Fruit fly (Drosophila melanogaster): ENCODE measurements around the gene CG14570.

CG14570 gene

DNA sequence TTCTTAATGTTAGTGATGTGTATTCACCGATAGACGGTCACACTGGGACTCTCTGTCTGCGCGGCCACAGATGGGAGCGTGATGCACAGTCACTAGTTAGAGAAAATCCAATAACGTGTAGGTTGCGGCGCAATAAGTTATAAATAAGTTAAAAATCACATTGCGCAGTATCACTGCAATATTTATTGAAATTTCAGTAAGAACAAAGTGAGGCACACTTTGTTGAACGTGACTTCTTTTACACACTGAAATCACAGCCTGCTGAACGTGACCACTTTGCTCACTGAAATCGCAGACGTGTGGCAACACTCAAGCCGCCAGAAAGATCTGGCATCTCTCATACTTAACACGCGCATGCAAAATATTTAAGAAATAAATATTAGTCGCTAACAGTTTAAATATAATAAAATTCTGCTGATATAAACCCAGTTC, 1.6 kb downstream of the CG14570 start, which contains the start of the genes CG11247 and Polr2H:
TSS of gene CG11247 (minus strand) at position 191 of the 432 bp plus-strand sequence.
TSS of gene Polr2H (plus strand) at position 317 of the 432 bp plus-strand sequence.
- peak; percentile 64 for TF ChIP-seq CG7045 (GFP tag; optimal IDR thresholded peaks at IDR 0.05)
- TF ChIP-seq bab1 (GFP tag; optimal IDR thresholded peaks at IDR 0.05) = peak; percentile 87
- peak; percentile 56 for TF ChIP-seq CG11617 (GFP tag; optimal IDR thresholded peaks at IDR 0.05)
- peak; percentile 65 for TF ChIP-seq CG14711 (tag; optimal IDR thresholded peaks at IDR 0.05)
- peak; percentile 86 for TF ChIP-seq Hr96 (GFP tag; optimal IDR thresholded peaks at IDR 0.05)
- peak; percentile 27 for TF ChIP-seq CG12768 (GFP tag; optimal IDR thresholded peaks at IDR 0.05)
- TF ChIP-seq CG7101 (tag; optimal IDR thresholded peaks at IDR 0.05) = peak; percentile 75
- peak; percentile 15 for TF ChIP-seq ovo (GFP tag; optimal IDR thresholded peaks at IDR 0.05)
- TF ChIP-seq kay (GFP tag; ENCODE audit: borderline replicate concordance) = peak; percentile 27
- TF ChIP-seq toe (GFP tag; optimal IDR thresholded peaks at IDR 0.05) = peak; percentile 92
- no peak for TF ChIP-seq cnc (optimal IDR thresholded peaks at IDR 0.05)
- TF ChIP-seq Mnt (GFP tag; optimal IDR thresholded peaks at IDR 0.05) = peak; percentile 83
- TF ChIP-seq CG1620 (GFP tag; optimal IDR thresholded peaks at IDR 0.05) = peak; percentile 84
- peak; percentile 41 for TF ChIP-seq Crg-1 (GFP tag; optimal IDR thresholded peaks at IDR 0.05)
- TF ChIP-seq tj (GFP tag; optimal IDR thresholded peaks at IDR 0.05) = peak; percentile 45
- TF ChIP-seq cic (GFP tag; optimal IDR thresholded peaks at IDR 0.05) = no peak
- peak; percentile 84 for TF ChIP-seq CG5204 (GFP tag; optimal IDR thresholded peaks at IDR 0.05)
- TF ChIP-seq Clk (GFP tag; optimal IDR thresholded peaks at IDR 0.05) = peak; percentile 76
- TF ChIP-seq pad (GFP tag; optimal IDR thresholded peaks at IDR 0.05) = peak; percentile 42
- peak; percentile 34 for TF ChIP-seq CG33017 (tag; optimal IDR thresholded peaks at IDR 0.05)

DNA sequence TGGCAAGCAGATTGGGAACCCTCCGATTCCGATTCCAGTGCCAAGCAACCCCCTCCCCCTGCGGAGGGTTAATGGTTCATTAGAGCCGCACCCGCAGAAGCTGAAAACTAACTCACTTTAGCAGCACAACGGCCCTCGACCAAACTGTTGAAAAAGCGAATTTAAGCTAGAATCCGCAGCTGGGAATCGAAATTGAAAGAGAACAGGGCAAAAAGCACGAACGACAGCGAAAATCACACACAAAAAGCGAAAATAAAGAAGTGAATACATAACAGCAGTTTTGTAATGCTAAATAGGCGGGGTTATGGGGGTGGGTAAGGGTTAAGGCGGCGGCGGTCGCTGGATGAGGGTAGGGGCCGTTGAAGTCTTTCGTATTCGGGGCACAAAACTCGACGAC, 2.5 kb downstream of the CG14570 start:
- no peak for TF ChIP-seq Hr96 (GFP tag; optimal IDR thresholded peaks at IDR 0.05)
- TF ChIP-seq tj (GFP tag; optimal IDR thresholded peaks at IDR 0.05) = peak; percentile 74

- no peak for TF ChIP-seq Clk (GFP tag; optimal IDR thresholded peaks at IDR 0.05)
- TF ChIP-seq CG5204 (GFP tag; optimal IDR thresholded peaks at IDR 0.05) = no peak
- TF ChIP-seq CG7045 (GFP tag; optimal IDR thresholded peaks at IDR 0.05) = no peak
- no peak for TF ChIP-seq ovo (GFP tag; optimal IDR thresholded peaks at IDR 0.05)
- TF ChIP-seq tj (GFP tag; optimal IDR thresholded peaks at IDR 0.05) = peak; percentile 48
- TF ChIP-seq bab1 (GFP tag; optimal IDR thresholded peaks at IDR 0.05) = peak; percentile 13
- TF ChIP-seq cic (GFP tag; optimal IDR thresholded peaks at IDR 0.05) = no peak
These were observed 3.1 kb downstream of the CG14570 start for dm6 chr3L:21727013-21727727.

DNA sequence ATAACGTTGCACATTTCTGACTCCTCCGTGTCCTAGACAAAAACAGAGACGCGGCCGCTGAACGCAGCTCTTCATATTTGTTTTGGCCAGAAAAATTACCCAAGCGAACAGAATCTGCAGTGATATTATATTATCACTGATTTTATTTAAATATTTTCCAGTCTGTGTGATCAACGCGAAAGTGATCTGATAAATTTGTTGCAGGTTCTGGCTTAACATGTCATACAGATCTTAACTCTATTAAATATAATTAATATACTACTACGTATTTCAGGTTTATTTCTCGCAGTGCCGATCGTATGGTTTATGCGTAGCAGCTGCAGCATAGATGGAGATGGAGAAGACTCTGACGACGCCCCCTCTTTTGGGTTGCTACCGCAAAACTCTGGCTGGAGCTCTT, 9.4 kb downstream of the CG14570 start:
- no peak for TF ChIP-seq cic (GFP tag; optimal IDR thresholded peaks at IDR 0.05)
- no peak for TF ChIP-seq CG7101 (tag; optimal IDR thresholded peaks at IDR 0.05)
- TF ChIP-seq toe (GFP tag; optimal IDR thresholded peaks at IDR 0.05) = no peak
- TF ChIP-seq Clk (GFP tag; optimal IDR thresholded peaks at IDR 0.05) = no peak
- TF ChIP-seq CG12768 (GFP tag; optimal IDR thresholded peaks at IDR 0.05) = no peak
- no peak for TF ChIP-seq CG11617 (GFP tag; optimal IDR thresholded peaks at IDR 0.05)
- TF ChIP-seq Crg-1 (GFP tag; optimal IDR thresholded peaks at IDR 0.05) = no peak
- TF ChIP-seq kay (GFP tag; ENCODE audit: borderline replicate concordance) = no peak
- TF ChIP-seq CG14711 (tag; optimal IDR thresholded peaks at IDR 0.05) = no peak
- TF ChIP-seq CG5204 (GFP tag; optimal IDR thresholded peaks at IDR 0.05) = no peak

- no peak for TF ChIP-seq Clk (GFP tag; optimal IDR thresholded peaks at IDR 0.05)
- no peak for TF ChIP-seq CG12768 (GFP tag; optimal IDR thresholded peaks at IDR 0.05)
- no peak for TF ChIP-seq pad (GFP tag; optimal IDR thresholded peaks at IDR 0.05)
- no peak for TF ChIP-seq bab1 (GFP tag; optimal IDR thresholded peaks at IDR 0.05)
- TF ChIP-seq CG33017 (tag; optimal IDR thresholded peaks at IDR 0.05) = no peak
- TF ChIP-seq CG5204 (GFP tag; optimal IDR thresholded peaks at IDR 0.05) = no peak
- no peak for TF ChIP-seq kay (GFP tag; ENCODE audit: borderline replicate concordance)
- no peak for TF ChIP-seq ovo (GFP tag; optimal IDR thresholded peaks at IDR 0.05)
- TF ChIP-seq CG14711 (tag; optimal IDR thresholded peaks at IDR 0.05) = no peak
- TF ChIP-seq cnc (optimal IDR thresholded peaks at IDR 0.05) = no peak
- TF ChIP-seq CG7101 (tag; optimal IDR thresholded peaks at IDR 0.05) = no peak
These were observed 12.0 kb downstream of the CG14570 start for dm6 chr3L:21718233-21718632.

DNA sequence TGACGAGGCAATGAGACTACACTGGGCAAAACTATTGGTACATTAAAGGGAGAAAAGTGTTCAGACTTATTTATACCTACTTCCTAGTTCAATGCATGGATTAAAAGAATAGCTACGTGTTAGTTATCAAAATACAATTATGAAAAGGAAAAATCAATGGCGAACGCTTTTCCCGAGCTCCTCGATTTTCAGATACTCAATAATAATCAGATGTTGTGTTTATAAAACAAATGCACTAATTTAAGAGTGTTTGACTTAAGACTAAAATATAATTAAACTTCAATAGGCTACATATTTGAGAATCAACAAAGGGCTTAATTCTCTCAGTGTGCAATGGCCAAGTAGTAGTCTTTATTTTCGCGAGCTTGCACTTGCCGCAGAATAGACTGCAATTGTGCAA, 14.3 kb downstream of the CG14570 start:
- TF ChIP-seq Clk (GFP tag; optimal IDR thresholded peaks at IDR 0.05) (no peak), Crg-1 (GFP tag; optimal IDR thresholded peaks at IDR 0.05) (no peak), Hr96 (GFP tag; optimal IDR thresholded peaks at IDR 0.05) (no peak), kay (GFP tag; ENCODE audit: borderline replicate concordance) (no peak), cnc (optimal IDR thresholded peaks at IDR 0.05) (no peak), pad (GFP tag; optimal IDR thresholded peaks at IDR 0.05) (no peak), Mnt (GFP tag; optimal IDR thresholded peaks at IDR 0.05) (no peak), CG7101 (tag; optimal IDR thresholded peaks at IDR 0.05) (no peak), CG12768 (GFP tag; optimal IDR thresholded peaks at IDR 0.05) (no peak), CG5204 (GFP tag; optimal IDR thresholded peaks at IDR 0.05) (no peak), bab1 (GFP tag; optimal IDR thresholded peaks at IDR 0.05) (no peak), CG7045 (GFP tag; optimal IDR thresholded peaks at IDR 0.05) (no peak), CG11617 (GFP tag; optimal IDR thresholded peaks at IDR 0.05) (no peak), tj (GFP tag; optimal IDR thresholded peaks at IDR 0.05) (no peak), ovo (GFP tag; optimal IDR thresholded peaks at IDR 0.05) (no peak), cic (GFP tag; optimal IDR thresholded peaks at IDR 0.05) (no peak), CG1620 (GFP tag; optimal IDR thresholded peaks at IDR 0.05) (no peak), toe (GFP tag; optimal IDR thresholded peaks at IDR 0.05) (no peak), CG33017 (tag; optimal IDR thresholded peaks at IDR 0.05) (no peak)
